Worm (Caenorhabditis elegans) whole organism, mixed stage, embryonic: Measurements from ENCODE around the gene ZK353.2.

ENCODE experiments used
- ham-2 ChIP-seq: fragments of 200-800 bp; sonication (Bioruptor generic); optimal IDR thresholded peaks from 2 replicates; lab custom pipeline; 2018; ENCODE audit warnings: mild to moderate bottlenecking, missing genetic modification characterization, missing compliant biosample characterization
- lin-13 ChIP-seq: fragments of 150-350 bp; optimal IDR thresholded peaks from 2 replicates; lab custom pipeline; 2014; ENCODE audit warnings: missing biosample characterization, missing genetic modification characterization
- unc-62 ChIP-seq: fragments of 150-350 bp; optimal IDR thresholded peaks from 2 replicates; lab custom pipeline; 2014; ENCODE audit warnings: missing biosample characterization, missing genetic modification reagents, missing genetic modification characterization

DNA sequence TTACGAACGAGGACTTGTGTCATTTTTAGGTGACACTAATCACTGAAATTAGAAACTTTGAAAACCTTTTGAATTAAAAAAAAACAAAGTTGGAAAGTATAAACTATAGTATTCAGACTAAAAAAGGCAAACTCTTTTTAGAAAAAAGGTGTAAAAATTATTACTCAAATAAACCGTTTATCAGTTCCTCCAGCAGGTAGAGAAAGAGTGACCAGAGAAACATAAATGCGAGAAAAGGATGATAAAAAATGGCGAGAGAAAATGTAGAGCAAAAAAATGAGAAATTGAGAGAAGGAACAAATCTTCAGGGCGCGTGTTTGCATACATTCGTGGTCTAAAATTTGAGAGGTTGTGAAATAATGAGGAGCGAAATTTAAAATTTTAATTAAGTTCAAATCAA lies 3.4 kb downstream of the ZK353.2 start, which contains the start of gene lap-1:
- TF ChIP-seq ham-2 (GFP tag; lab: Kevin White, UChicago), result no peak
- TF ChIP-seq unc-62 (GFP tag; lab: Kevin White, UChicago), result no peak
- TF ChIP-seq lin-13 (tag; lab: Kevin White, UChicago), result no peak
